Fruit fly (Drosophila melanogaster): ENCODE data around the gene CG12017.

- TF ChIP-seq Mnt (GFP tag; optimal IDR thresholded peaks at IDR 0.05), result no peak
- no peak for TF ChIP-seq ovo (GFP tag; optimal IDR thresholded peaks at IDR 0.05)
- no peak for TF ChIP-seq CG7045 (GFP tag; optimal IDR thresholded peaks at IDR 0.05)
- TF ChIP-seq CG7101 (tag; optimal IDR thresholded peaks at IDR 0.05), result no peak
- no peak for TF ChIP-seq bab1 (GFP tag; optimal IDR thresholded peaks at IDR 0.05)
- no peak for TF ChIP-seq Crg-1 (GFP tag; optimal IDR thresholded peaks at IDR 0.05)
- TF ChIP-seq Hr96 (GFP tag; optimal IDR thresholded peaks at IDR 0.05), result no peak
- no peak for TF ChIP-seq CG33017 (tag; optimal IDR thresholded peaks at IDR 0.05)
- TF ChIP-seq tj (GFP tag; optimal IDR thresholded peaks at IDR 0.05), result no peak
- TF ChIP-seq CG12768 (GFP tag; optimal IDR thresholded peaks at IDR 0.05), result no peak
Measured at dm6 chr3L:3270736-3271135, 9.3 kb upstream of the CG12017 start, which contains the start of gene CG14960.
